Worm (Caenorhabditis elegans) whole organism, young adult: ENCODE results near the gene otpl-7.

Experiments used
- B0035.1 ChIP-seq: sonication (generic microtip); optimal IDR thresholded peaks from 2 replicates; lab custom pipeline; 2016; ENCODE audit warnings: missing genetic modification characterization, mild to moderate bottlenecking, missing compliant biosample characterization, missing genotype, missing genetic modification reagents
- B0336.3 ChIP-seq: fragments of 200-800 bp; sonication (Bioruptor generic); IDR thresholded peaks from 2 replicates; pipeline ENCODE4 v1.3.6; 2022; ENCODE audit warnings: missing genetic modification characterization, missing compliant biosample characterization
- C17E4.6 ChIP-seq: fragments of 200-800 bp; sonication (Bioruptor generic); IDR thresholded peaks from 2 replicates; pipeline ENCODE4 v1.3.6; 2022; ENCODE audit warnings: missing genetic modification reagents, missing genetic modification characterization, missing compliant biosample characterization
- D2030.7 ChIP-seq: fragments of 200-800 bp; sonication (Bioruptor generic); IDR thresholded peaks from 2 replicates; pipeline ENCODE4 v1.3.6; 2022; ENCODE audit warnings: missing genetic modification reagents, missing genetic modification characterization, missing compliant biosample characterization
- F57A8.1 ChIP-seq: fragments of 200-800 bp; sonication (Bioruptor generic); optimal IDR thresholded peaks from 2 replicates; lab custom pipeline; 2018; ENCODE audit warnings: mild to moderate bottlenecking, missing genetic modification characterization, moderate library complexity, missing compliant biosample characterization
- F57C9.4 ChIP-seq: sonication (generic microtip); optimal IDR thresholded peaks from 2 replicates; lab custom pipeline; 2017; ENCODE audit warnings: mild to moderate bottlenecking, missing genetic modification characterization, missing compliant biosample characterization
- Y53G8AR.9 ChIP-seq: fragments of 200-800 bp; sonication (Bioruptor generic); conservative IDR thresholded peaks from 2 replicates; pipeline ENCODE4 v1.3.6; 2022; ENCODE audit warnings: missing genetic modification reagents, missing genetic modification characterization, missing compliant biosample characterization
- Y67H2A.10 ChIP-seq: fragments of 200-800 bp; sonication (Bioruptor generic); conservative IDR thresholded peaks from 2 replicates; pipeline ENCODE4 v1.3.6; 2022; ENCODE audit warnings: missing genetic modification reagents, missing genetic modification characterization, missing compliant biosample characterization
- aptf-2 ChIP-seq: fragments of 200-800 bp; sonication (Bioruptor generic); conservative IDR thresholded peaks from 2 replicates; pipeline ENCODE4 v1.3.6; 2022; ENCODE audit warnings: missing genetic modification reagents, missing genetic modification characterization, missing compliant biosample characterization
- attf-5 ChIP-seq: fragments of 200-800 bp; sonication (Bioruptor generic); optimal IDR thresholded peaks from 2 replicates; lab custom pipeline; 2018; ENCODE audit warnings: mild to moderate bottlenecking, missing genetic modification characterization, missing compliant biosample characterization
- attf-6 ChIP-seq: fragments of 200-800 bp; sonication (Bioruptor generic); IDR thresholded peaks from 2 replicates; pipeline ENCODE4 v1.3.6; 2022; ENCODE audit warnings: missing genetic modification reagents, missing genetic modification characterization, missing compliant biosample characterization
- bed-1 ChIP-seq: fragments of 200-800 bp; sonication (Bioruptor generic); IDR thresholded peaks from 2 replicates; pipeline ENCODE4 v1.3.6; 2022; ENCODE audit warnings: missing genetic modification reagents, missing genetic modification characterization, missing compliant biosample characterization
- bed-2 ChIP-seq: fragments of 200-800 bp; sonication (Bioruptor generic); IDR thresholded peaks from 2 replicates; pipeline ENCODE4 v1.3.6; 2022; ENCODE audit warnings: missing genetic modification reagents, missing genetic modification characterization, missing compliant biosample characterization
- ccch-3 ChIP-seq: fragments of 200-800 bp; sonication (Bioruptor generic); optimal IDR thresholded peaks from 2 replicates; lab custom pipeline; 2018; ENCODE audit warnings: mild to moderate bottlenecking, missing genetic modification characterization, missing compliant biosample characterization
- ceh-27 ChIP-seq: fragments of 200-800 bp; sonication (Bioruptor generic); optimal IDR thresholded peaks from 2 replicates; lab custom pipeline; 2018; ENCODE audit warnings: mild to moderate bottlenecking, missing genetic modification characterization, moderate library complexity, missing compliant biosample characterization
- ceh-58 ChIP-seq: fragments of 200-800 bp; sonication (Bioruptor generic); IDR thresholded peaks from 2 replicates; pipeline ENCODE4 v1.3.6; 2022; ENCODE audit warnings: missing genetic modification characterization, missing compliant biosample characterization
- ceh-79 ChIP-seq: sonication (generic microtip); optimal IDR thresholded peaks from 2 replicates; lab custom pipeline; 2017; ENCODE audit warnings: mild to moderate bottlenecking, missing genetic modification characterization, missing compliant biosample characterization
- ceh-91 ChIP-seq: fragments of 200-800 bp; sonication (Bioruptor generic); IDR thresholded peaks from 2 replicates; pipeline ENCODE4 v1.3.6; 2022; ENCODE audit warnings: missing genetic modification reagents, missing genetic modification characterization, missing compliant biosample characterization
- chd-7 ChIP-seq: sonication (generic microtip); optimal IDR thresholded peaks from 2 replicates; lab custom pipeline; 2016; ENCODE audit warnings: mild to moderate bottlenecking, missing genetic modification characterization, moderate library complexity, missing compliant biosample characterization
- dox-1 ChIP-seq: fragments of 200-800 bp; sonication (Bioruptor generic); IDR thresholded peaks from 2 replicates; pipeline ENCODE4 v1.3.6; 2022; ENCODE audit warnings: missing genetic modification reagents, missing genetic modification characterization, missing compliant biosample characterization
- dpl-1 ChIP-seq: fragments of 150-350 bp; optimal IDR thresholded peaks from 2 replicates; lab custom pipeline; 2014; ENCODE audit warnings: missing biosample characterization, missing genetic modification reagents, missing genetic modification characterization
- egl-18 ChIP-seq: fragments of 200-800 bp; sonication (Bioruptor generic); IDR thresholded peaks from 2 replicates; pipeline ENCODE4 v1.3.6; 2022; ENCODE audit warnings: missing genetic modification reagents, missing genetic modification characterization, missing compliant biosample characterization
- egrh-3 ChIP-seq: fragments of 200-800 bp; sonication (Bioruptor generic); IDR thresholded peaks from 2 replicates; pipeline ENCODE4 v1.3.6; 2022; ENCODE audit warnings: missing genetic modification reagents, missing genetic modification characterization, missing compliant biosample characterization
- ekl-4 ChIP-seq: fragments of 200-800 bp; sonication (Bioruptor generic); IDR thresholded peaks from 2 replicates; pipeline ENCODE4 v1.3.6; 2022; ENCODE audit warnings: missing genetic modification reagents, missing genetic modification characterization, missing compliant biosample characterization
- hmg-1.2 ChIP-seq: fragments of 200-800 bp; sonication (Bioruptor generic); IDR thresholded peaks from 2 replicates; pipeline ENCODE4 v1.3.6; 2022; ENCODE audit warnings: missing genetic modification reagents, missing genetic modification characterization, missing compliant biosample characterization
- hmg-20 ChIP-seq: fragments of 200-800 bp; sonication (Bioruptor generic); IDR thresholded peaks from 2 replicates; pipeline ENCODE4 v1.3.6; 2022; ENCODE audit warnings: missing genetic modification reagents, missing genetic modification characterization, missing compliant biosample characterization
- hsf-1 ChIP-seq: fragments of 200-800 bp; sonication (Bioruptor generic); IDR thresholded peaks from 2 replicates; pipeline ENCODE4 v1.3.6; 2022; ENCODE audit warnings: missing genetic modification reagents, missing genetic modification characterization, missing compliant biosample characterization
- let-607 ChIP-seq, 2 experiments: fragments of 200-800 bp in 1 of 2; sonication (Bioruptor generic) in 1 of 2; sonication (generic microtip) in 1 of 2; optimal IDR thresholded peaks; 2 replicates each; lab custom pipeline; 2016 to 2018; ENCODE audit warnings: mild to moderate bottlenecking in 2 of 2, missing compliant biosample characterization in 2 of 2, missing genetic modification characterization in 2 of 2, moderate library complexity in 2 of 2, missing genotype in 1 of 2
- madf-10 ChIP-seq: sonication (generic microtip); optimal IDR thresholded peaks from 2 replicates; lab custom pipeline; 2016; ENCODE audit warnings: mild to moderate bottlenecking, missing genetic modification characterization, missing compliant biosample characterization
- madf-6 ChIP-seq: fragments of 200-800 bp; sonication (Bioruptor generic); IDR thresholded peaks from 2 replicates; pipeline ENCODE4 v1.3.6; 2022; ENCODE audit warnings: missing genetic modification reagents, missing genetic modification characterization, missing compliant biosample characterization
- nfya-1 ChIP-seq: sonication (generic microtip); optimal IDR thresholded peaks from 2 replicates; lab custom pipeline; 2017; ENCODE audit warnings: antibody characterized with exemption, missing compliant biosample characterization, missing genetic modification characterization, borderline replicate concordance; ENCODE audit not compliant: insufficient read depth
- nhr-120 ChIP-seq: fragments of 200-800 bp; sonication (Bioruptor generic); IDR thresholded peaks from 2 replicates; pipeline ENCODE4 v1.3.6; 2022; ENCODE audit warnings: missing genetic modification characterization, missing compliant biosample characterization
- nhr-179 ChIP-seq: sonication (generic microtip); optimal IDR thresholded peaks from 2 replicates; lab custom pipeline; 2016; ENCODE audit warnings: mild to moderate bottlenecking, missing genetic modification characterization, missing compliant biosample characterization
- nhr-80 ChIP-seq: sonication (generic microtip); optimal IDR thresholded peaks from 2 replicates; lab custom pipeline; 2016; ENCODE audit warnings: missing genetic modification characterization, missing compliant biosample characterization
- nhr-90 ChIP-seq: sonication (generic microtip); optimal IDR thresholded peaks from 2 replicates; lab custom pipeline; 2016; ENCODE audit warnings: missing genotype, mild to moderate bottlenecking, missing genetic modification characterization, missing compliant biosample characterization
- pha-4 ChIP-seq: fragments of 150-350 bp; sonication (generic microtip); optimal IDR thresholded peaks from 2 replicates; lab custom pipeline; 2014; ENCODE audit warnings: missing biosample characterization, missing genetic modification reagents, missing genetic modification characterization
- rcor-1 ChIP-seq: fragments of 200-800 bp; sonication (Bioruptor generic); IDR thresholded peaks from 2 replicates; pipeline ENCODE4 v1.3.6; 2022; ENCODE audit warnings: missing genetic modification reagents, missing genetic modification characterization, missing compliant biosample characterization
- sdz-38 ChIP-seq: sonication (generic microtip); optimal IDR thresholded peaks from 2 replicates; lab custom pipeline; 2016; ENCODE audit warnings: missing genotype, missing genetic modification characterization, missing compliant biosample characterization
- sea-2 ChIP-seq: fragments of 200-800 bp; sonication (Bioruptor generic); IDR thresholded peaks from 2 replicates; pipeline ENCODE4 v1.3.6; 2022; ENCODE audit warnings: missing genetic modification characterization, missing compliant biosample characterization
- snpc-1.3 ChIP-seq: sonication (generic microtip); optimal IDR thresholded peaks from 2 replicates; lab custom pipeline; 2017; ENCODE audit warnings: missing genetic modification characterization, mild to moderate bottlenecking, missing compliant biosample characterization, antibody characterized with exemption, moderate library complexity, missing genotype, missing genetic modification reagents; ENCODE audit not compliant: insufficient read depth
- tbx-9 ChIP-seq: sonication (generic microtip); optimal IDR thresholded peaks from 2 replicates; lab custom pipeline; 2016; ENCODE audit warnings: borderline replicate concordance, missing genetic modification characterization, inconsistent platforms, missing compliant biosample characterization
- unc-130 ChIP-seq: sonication (generic microtip); optimal IDR thresholded peaks from 2 replicates; lab custom pipeline; 2016; ENCODE audit warnings: missing genetic modification reagents, missing genetic modification characterization, missing compliant biosample characterization
- zfh-2 ChIP-seq: fragments of 200-800 bp; sonication (Bioruptor generic); conservative IDR thresholded peaks from 2 replicates; pipeline ENCODE4 v1.3.6; 2022; ENCODE audit warnings: missing genetic modification reagents, missing genetic modification characterization, missing compliant biosample characterization
- ztf-28 ChIP-seq: fragments of 200-800 bp; sonication (Bioruptor generic); IDR thresholded peaks from 2 replicates; pipeline ENCODE4 v1.3.6; 2022; ENCODE audit warnings: missing genetic modification reagents, missing genetic modification characterization, missing compliant biosample characterization

otpl-7 gene

DNA sequence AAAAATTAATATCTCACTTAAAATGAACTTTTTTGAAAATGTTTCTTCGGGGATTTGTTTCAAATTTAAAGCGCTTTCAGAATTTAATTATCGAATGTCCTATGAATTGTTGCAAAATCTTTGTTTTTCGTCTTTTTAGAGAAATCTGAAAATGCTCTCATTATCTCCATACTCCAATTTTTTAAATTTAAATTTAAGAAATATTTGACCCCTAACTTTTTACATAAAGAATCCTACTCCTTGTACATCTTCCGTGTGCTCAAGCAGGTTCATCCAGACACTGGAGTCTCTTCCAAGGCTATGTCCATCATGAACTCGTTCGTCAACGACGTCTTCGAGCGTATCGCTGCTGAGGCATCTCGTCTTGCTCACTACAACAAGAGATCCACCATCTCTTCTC, 14.9 kb downstream of the otpl-7 start, which contains the start of gene his-39:
his-39 (plus strand) TSS at position 301 of the 400 bp plus-strand sequence.
- TF ChIP-seq nhr-120 (GFP tag; lab: Robert Waterston, UW): no peak
- TF ChIP-seq dpl-1 (GFP tag; lab: Kevin White, UChicago): no peak
- TF ChIP-seq let-607 (tag; optimal IDR thresholded peaks at IDR 0.05; lab: Kevin White, UChicago): no peak
- no peak for TF ChIP-seq tbx-9 (tag; lab: Kevin White, UChicago)
- no peak for TF ChIP-seq Y53G8AR.9 (GFP tag; lab: Robert Waterston, UW)
- TF ChIP-seq ceh-58 (GFP tag; lab: Robert Waterston, UW): no peak
- TF ChIP-seq snpc-1.3 (tag; lab: Kevin White, UChicago): no peak
- no peak for TF ChIP-seq sdz-38
- TF ChIP-seq B0035.1: no peak

DNA sequence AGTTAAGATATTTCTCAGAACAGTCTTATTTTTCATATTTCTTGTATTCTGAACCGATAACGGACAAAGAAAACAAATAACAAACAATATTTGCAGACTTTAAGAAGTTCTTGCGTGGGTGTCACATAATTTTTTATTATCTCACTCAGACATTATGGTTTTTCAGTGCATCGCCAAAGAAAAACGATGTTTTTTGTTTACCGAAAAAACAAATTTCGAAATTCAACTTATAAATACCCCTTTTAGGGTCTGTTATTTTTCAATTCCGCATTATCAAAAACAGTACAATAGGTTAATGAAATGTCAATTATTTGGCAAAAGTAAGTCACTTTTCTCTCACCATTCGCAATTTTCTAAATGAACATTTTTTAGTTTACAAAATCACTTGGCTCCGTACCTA, 15.7 kb downstream of the otpl-7 start, which contains the start of gene otpl-4:
otpl-4 (plus strand) TSS at position 301 of the 400 bp plus-strand sequence.
- no peak for TF ChIP-seq Y67H2A.10 (GFP tag; lab: Robert Waterston, UW)
- TF ChIP-seq sdz-38: no peak
- no peak for TF ChIP-seq nhr-179 (tag; lab: Kevin White, UChicago)
- no peak for TF ChIP-seq B0336.3 (GFP tag; lab: Robert Waterston, UW)
- no peak for TF ChIP-seq ceh-27 (GFP tag; lab: Kevin White, UChicago)
- TF ChIP-seq chd-7 (tag; lab: Kevin White, UChicago): no peak
- TF ChIP-seq nhr-80 (tag; lab: Kevin White, UChicago): no peak
- TF ChIP-seq sea-2 (GFP tag; lab: Robert Waterston, UW): no peak
- TF ChIP-seq ztf-28 (GFP tag; lab: Robert Waterston, UW): no peak
- TF ChIP-seq madf-6: no peak
- no peak for TF ChIP-seq hsf-1 (GFP tag; lab: Robert Waterston, UW)
- TF ChIP-seq nhr-90: no peak
- no peak for TF ChIP-seq egl-18

DNA sequence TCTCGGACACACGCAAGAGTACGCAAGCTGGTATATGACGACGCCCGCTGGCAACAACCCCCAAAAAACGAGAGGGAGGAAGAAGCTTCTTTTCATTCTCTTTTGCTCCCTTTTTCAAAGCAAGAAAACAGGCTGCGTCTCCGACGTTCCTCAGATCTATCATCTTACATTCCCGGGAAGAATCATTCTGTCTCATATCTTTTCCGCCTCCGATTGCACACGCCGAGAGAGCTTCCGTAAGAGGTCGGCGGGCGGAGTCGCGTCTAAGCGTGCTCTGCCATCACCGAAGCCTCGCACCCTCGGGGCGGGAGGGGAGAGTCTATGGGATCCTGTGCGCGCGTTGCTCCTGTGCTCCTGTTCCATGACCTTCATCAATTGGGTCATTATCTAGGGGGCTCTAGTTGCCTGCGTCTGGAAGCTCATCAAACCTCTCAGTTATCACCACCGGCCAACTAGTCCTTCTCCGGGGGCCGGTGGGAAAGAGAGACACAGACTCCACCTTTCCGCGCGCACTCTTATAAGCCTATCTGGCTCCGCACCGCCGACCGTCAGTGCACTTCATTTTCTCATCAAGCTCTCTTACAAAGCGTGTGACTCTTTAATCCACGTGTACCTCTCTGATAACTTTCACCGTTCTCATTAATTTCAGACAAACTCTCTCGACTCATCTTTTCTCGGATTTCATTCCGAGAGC, 24.4 kb downstream of the otpl-7 start, which contains the start of the genes slc-17.8 and asns-1:
slc-17.8 (minus strand) TSS at position 51 of the 694 bp plus-strand sequence.
asns-1 (plus strand) TSS at position 644 of the 694 bp plus-strand sequence.
- no peak for TF ChIP-seq D2030.7
- no peak for TF ChIP-seq ztf-28 (GFP tag; lab: Robert Waterston, UW)
- no peak for TF ChIP-seq nfya-1 (tag; lab: Kevin White, UChicago)
- no peak for TF ChIP-seq bed-2
- TF ChIP-seq F57A8.1 (GFP tag; lab: Kevin White, UChicago): peak; percentile 11
- TF ChIP-seq egrh-3 (GFP tag; lab: Robert Waterston, UW): peak; percentile 69; the same call in 1 of the 2 replicates
- TF ChIP-seq hmg-1.2: no peak
- TF ChIP-seq ceh-91: no peak
- peak; percentile 84 for TF ChIP-seq zfh-2

DNA sequence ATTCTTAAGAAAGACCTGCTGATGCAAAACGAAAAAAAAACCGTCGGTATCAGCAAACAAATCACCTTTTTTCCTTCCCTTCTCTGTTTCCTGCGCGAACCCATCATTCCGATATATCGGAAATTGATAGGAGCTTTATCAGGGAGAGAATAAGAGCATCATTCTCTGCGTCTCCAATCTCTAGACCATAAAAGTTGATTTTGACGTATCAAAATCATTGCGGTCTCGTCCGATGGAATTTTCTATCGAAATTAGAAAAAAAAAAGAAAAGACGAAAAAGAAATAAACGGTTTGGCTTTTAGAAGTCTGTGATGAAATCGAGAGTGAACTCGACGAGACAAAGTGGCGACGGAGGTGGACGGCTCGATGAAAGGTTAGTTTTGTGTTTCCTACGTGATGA, 27.7 kb downstream of the otpl-7 start, which contains the start of gene stdh-4:
stdh-4 (plus strand) TSS at position 301 of the 400 bp plus-strand sequence.
- TF ChIP-seq madf-10 (no peak), D2030.7 (no peak), ccch-3 (no peak), aptf-2 (no peak), dpl-1 (GFP tag; lab: Kevin White, UChicago) (no peak), dox-1 (GFP tag; lab: Robert Waterston, UW) (no peak), attf-6 (no peak), F57C9.4 (tag; lab: Kevin White, UChicago) (no peak), attf-5 (GFP tag; lab: Kevin White, UChicago) (no peak), unc-130 (GFP tag; lab: Kevin White, UChicago) (no peak), ekl-4 (GFP tag; lab: Robert Waterston, UW) (no peak), pha-4 (no peak), rcor-1 (GFP tag; lab: Robert Waterston, UW) (no peak), hmg-20 (GFP tag; lab: Robert Waterston, UW) (no peak), C17E4.6 (GFP tag; lab: Robert Waterston, UW) (no peak), nfya-1 (tag; lab: Kevin White, UChicago) (no peak), ceh-79 (no peak), bed-1 (GFP tag; lab: Robert Waterston, UW) (no peak)
